Fruit fly (Drosophila melanogaster) whole organism, embryonic: ENCODE measurements around the gene dmGlut.

Experiments used
- Atf6 ChIP-seq: fragments of 200-800 bp; sonication (Bioruptor generic); IDR thresholded peaks from 2 replicates; pipeline ENCODE4 v1.3.6; 2022; ENCODE audit warnings: missing biosample characterization, missing genetic modification characterization
- Bteb2 ChIP-seq: fragments of 200-800 bp; sonication (Bioruptor generic); optimal IDR thresholded peaks from 2 replicates; lab custom pipeline; 2016; ENCODE audit warnings: missing biosample characterization, missing genetic modification characterization
- CG10267 ChIP-seq: fragments of 200-800 bp; sonication (Bioruptor generic); optimal IDR thresholded peaks from 2 replicates; lab custom pipeline; 2018; ENCODE audit warnings: missing biosample characterization, mild to moderate bottlenecking, missing genetic modification characterization, moderate library complexity
- CG10979 ChIP-seq: fragments of 200-800 bp; sonication (Bioruptor generic); optimal IDR thresholded peaks from 2 replicates; lab custom pipeline; 2018; ENCODE audit warnings: missing biosample characterization, mild to moderate bottlenecking, missing genetic modification characterization, moderate library complexity
- CG11093 ChIP-seq: fragments of 200-800 bp; sonication (Bioruptor generic); IDR thresholded peaks from 3 replicates; pipeline ENCODE4 v1.3.6; 2022; ENCODE audit warnings: missing biosample characterization, missing genetic modification characterization
- CG12744 ChIP-seq: fragments of 200-800 bp; sonication (Bioruptor generic); optimal IDR thresholded peaks from 2 replicates; lab custom pipeline; 2016; ENCODE audit warnings: missing biosample characterization, missing genetic modification characterization
- CG13424 ChIP-seq: fragments of 200-800 bp; sonication (Bioruptor generic); optimal IDR thresholded peaks from 2 replicates; lab custom pipeline; 2019; ENCODE audit warnings: missing biosample characterization, mild to moderate bottlenecking, missing genetic modification characterization, moderate library complexity
- CG13775 ChIP-seq: fragments of 200-800 bp; sonication (Bioruptor generic); optimal IDR thresholded peaks from 3 replicates; lab custom pipeline; 2017; ENCODE audit warnings: missing biosample characterization, mild to moderate bottlenecking, missing genetic modification characterization
- CG15269 ChIP-seq: fragments of 200-800 bp; sonication (Bioruptor generic); optimal IDR thresholded peaks from 2 replicates; lab custom pipeline; 2018; ENCODE audit warnings: missing biosample characterization, mild to moderate bottlenecking, missing genetic modification characterization, moderate library complexity
- CG1529 ChIP-seq: fragments of 200-800 bp; sonication (Bioruptor generic); optimal IDR thresholded peaks from 3 replicates; lab custom pipeline; 2018; ENCODE audit warnings: missing biosample characterization, missing genetic modification characterization
- CG1832 ChIP-seq: fragments of 200-800 bp; sonication (Bioruptor generic); optimal IDR thresholded peaks from 2 replicates; lab custom pipeline; 2017; ENCODE audit warnings: missing biosample characterization, mild to moderate bottlenecking, missing genetic modification characterization, inconsistent platforms
- CG2678 ChIP-seq: fragments of 200-800 bp; sonication (Bioruptor generic); optimal IDR thresholded peaks from 3 replicates; lab custom pipeline; 2019; ENCODE audit warnings: missing biosample characterization, mild to moderate bottlenecking, missing genetic modification characterization, moderate library complexity
- CG30431 ChIP-seq: fragments of 200-800 bp; sonication (Bioruptor generic); optimal IDR thresholded peaks from 2 replicates; lab custom pipeline; 2017; ENCODE audit warnings: missing biosample characterization, missing genetic modification characterization
- CG3065 ChIP-seq: fragments of 200-800 bp; sonication (Bioruptor generic); optimal IDR thresholded peaks from 2 replicates; lab custom pipeline; 2016; ENCODE audit warnings: missing biosample characterization, missing genetic modification characterization
- CG32767 ChIP-seq: fragments of 200-800 bp; sonication (Bioruptor generic); IDR thresholded peaks from 2 replicates; pipeline ENCODE4 v1.3.6; 2022; ENCODE audit warnings: missing biosample characterization, missing genetic modification characterization
- CG3995 ChIP-seq: fragments of 200-800 bp; sonication (Bioruptor generic); optimal IDR thresholded peaks from 3 replicates; lab custom pipeline; 2016; ENCODE audit warnings: missing biosample characterization, missing genetic modification characterization
- CG4360 ChIP-seq: fragments of 200-800 bp; sonication (Bioruptor generic); IDR thresholded peaks from 2 replicates; pipeline ENCODE4 v1.3.6; 2022; ENCODE audit warnings: missing biosample characterization, missing genetic modification characterization
- CG4617 ChIP-seq: fragments of 200-800 bp; sonication (Bioruptor generic); optimal IDR thresholded peaks from 3 replicates; lab custom pipeline; 2016; ENCODE audit warnings: missing biosample characterization, missing genetic modification characterization, borderline replicate concordance
- CG6254 ChIP-seq: fragments of 200-800 bp; sonication (Bioruptor generic); optimal IDR thresholded peaks from 3 replicates; lab custom pipeline; 2017; ENCODE audit warnings: mild to moderate bottlenecking, missing biosample characterization, missing genetic modification reagents, missing genetic modification characterization
- CG9609 ChIP-seq: fragments of 200-800 bp; sonication (Bioruptor generic); optimal IDR thresholded peaks from 3 replicates; lab custom pipeline; 2016; ENCODE audit warnings: missing biosample characterization, missing genetic modification characterization
- CHES-1-like ChIP-seq: fragments of 200-800 bp; sonication (Bioruptor generic); optimal IDR thresholded peaks from 2 replicates; lab custom pipeline; 2016; ENCODE audit warnings: missing biosample characterization, missing genetic modification characterization
- CkIIα-i1 ChIP-seq: fragments of 200-800 bp; sonication (Bioruptor generic); IDR thresholded peaks from 2 replicates; pipeline ENCODE4 v1.3.6; 2022; ENCODE audit warnings: missing biosample characterization, missing genetic modification characterization
- D ChIP-seq, 2 experiments: fragments of 200-800 bp in 1 of 2; fragments of >200 bp in 1 of 2; sonication (Bioruptor generic) in 1 of 2; optimal IDR thresholded peaks; 2 replicates in 1 of 2; 3 replicates in 1 of 2; lab custom pipeline; 2017; ENCODE audit warnings: mild to moderate bottlenecking in 1 of 2, missing biosample characterization in 1 of 2, missing genetic modification characterization in 1 of 2, missing genetic modification reagents in 1 of 2
- H2.0 ChIP-seq: fragments of 200-800 bp; sonication (Bioruptor generic); IDR thresholded peaks from 2 replicates; pipeline ENCODE4 v1.3.6; 2022; ENCODE audit warnings: missing biosample characterization, missing genetic modification characterization
- NK7.1 ChIP-seq: fragments of 200-800 bp; sonication (Bioruptor generic); optimal IDR thresholded peaks from 3 replicates; lab custom pipeline; 2016; ENCODE audit warnings: missing biosample characterization, missing genetic modification characterization
- Nf-YC ChIP-seq: fragments of 200-800 bp; optimal IDR thresholded peaks from 3 replicates; lab custom pipeline; 2019; ENCODE audit warnings: missing biosample characterization, mild to moderate bottlenecking, missing genetic modification characterization, moderate library complexity
- NfI ChIP-seq: fragments of 200-800 bp; sonication (Bioruptor generic); optimal IDR thresholded peaks from 3 replicates; lab custom pipeline; 2018; ENCODE audit warnings: missing biosample characterization, mild to moderate bottlenecking, missing genetic modification characterization, moderate library complexity
- Vsx1 ChIP-seq: fragments of 200-800 bp; sonication (Bioruptor generic); optimal IDR thresholded peaks from 2 replicates; lab custom pipeline; 2017; ENCODE audit warnings: missing biosample characterization, mild to moderate bottlenecking, missing genetic modification characterization, missing genetic modification reagents
- al ChIP-seq: fragments of 200-800 bp; sonication (Bioruptor generic); IDR thresholded peaks from 2 replicates; pipeline ENCODE4 v1.3.6; 2022; ENCODE audit warnings: missing biosample characterization, missing genetic modification characterization
- bigmax ChIP-seq: fragments of 200-800 bp; sonication (Bioruptor generic); optimal IDR thresholded peaks from 2 replicates; lab custom pipeline; 2018; ENCODE audit warnings: missing biosample characterization, mild to moderate bottlenecking, missing genetic modification characterization
- disco-r ChIP-seq: fragments of 200-800 bp; sonication (Bioruptor generic); optimal IDR thresholded peaks from 2 replicates; lab custom pipeline; 2016; ENCODE audit warnings: missing biosample characterization, missing genetic modification characterization
- ems ChIP-seq: fragments of 200-800 bp; sonication (Bioruptor generic); optimal IDR thresholded peaks from 3 replicates; lab custom pipeline; 2016; ENCODE audit warnings: missing biosample characterization, missing genetic modification characterization
- fd64A ChIP-seq: fragments of 200-800 bp; sonication (Bioruptor generic); optimal IDR thresholded peaks from 3 replicates; lab custom pipeline; 2018; ENCODE audit warnings: missing biosample characterization, mild to moderate bottlenecking, missing genetic modification characterization
- ftz-f1 ChIP-seq: fragments of 200-800 bp; sonication (Bioruptor generic); optimal IDR thresholded peaks from 2 replicates; lab custom pipeline; 2016; ENCODE audit warnings: missing biosample characterization, missing genetic modification characterization
- gcm2 ChIP-seq: fragments of 200-800 bp; sonication (Bioruptor generic); optimal IDR thresholded peaks from 2 replicates; lab custom pipeline; 2016; ENCODE audit warnings: missing biosample characterization, missing genetic modification characterization
- gsb ChIP-seq: fragments of 200-800 bp; sonication (Bioruptor generic); IDR thresholded peaks from 2 replicates; pipeline ENCODE4 v1.3.6; 2022; ENCODE audit warnings: missing biosample characterization, missing genetic modification characterization
- gt ChIP-seq: fragments of 200-800 bp; sonication (Bioruptor generic); IDR thresholded peaks from 2 replicates; pipeline ENCODE4 v1.3.6; 2022; ENCODE audit warnings: missing biosample characterization, missing genetic modification characterization
- inv ChIP-seq: fragments of 200-800 bp; sonication (Bioruptor generic); IDR thresholded peaks from 2 replicates; pipeline ENCODE4 v1.3.6; 2022; ENCODE audit warnings: missing biosample characterization, missing genetic modification characterization; ENCODE audit not compliant: partially characterized antibody
- klu ChIP-seq: fragments of 200-800 bp; sonication (Bioruptor generic); IDR thresholded peaks from 2 replicates; pipeline ENCODE4 v1.3.6; 2022; ENCODE audit warnings: missing biosample characterization, missing genetic modification characterization
- p53 ChIP-seq: fragments of 200-800 bp; sonication (Bioruptor generic); optimal IDR thresholded peaks from 2 replicates; lab custom pipeline; 2016; ENCODE audit warnings: missing biosample characterization, missing genetic modification characterization
- peb ChIP-seq: fragments of 200-800 bp; sonication (Bioruptor generic); IDR thresholded peaks from 2 replicates; pipeline ENCODE4 v1.3.6; 2022; ENCODE audit warnings: missing biosample characterization, missing genetic modification characterization
- prd ChIP-seq, 3 experiments: fragments of >200 bp in 2 of 3; fragments of 200-800 bp in 1 of 3; sonication (Bioruptor generic) in 1 of 3; optimal IDR thresholded peaks in 2 of 3; IDR thresholded peaks in 1 of 3; 2 replicates in 2 of 3; 3 replicates in 1 of 3; pipeline versions ENCODE4 v1.3.6 to Lab custom; 2017 to 2022; ENCODE audit warnings: missing biosample characterization in 1 of 3, missing genetic modification characterization in 1 of 3
- repo ChIP-seq: fragments of 200-800 bp; sonication (Bioruptor generic); optimal IDR thresholded peaks from 2 replicates; lab custom pipeline; 2016; ENCODE audit warnings: missing biosample characterization, missing genetic modification characterization
- sc ChIP-seq, 3 experiments: fragments of >200 bp in 2 of 3; fragments of 200-800 bp in 1 of 3; sonication (Bioruptor generic) in 1 of 3; optimal IDR thresholded peaks; 2 replicates in 2 of 3; 3 replicates in 1 of 3; lab custom pipeline; 2017; ENCODE audit warnings: mild to moderate bottlenecking in 1 of 3, missing biosample characterization in 1 of 3, missing genetic modification characterization in 1 of 3, missing genetic modification reagents in 1 of 3
- schlank ChIP-seq: fragments of 200-800 bp; sonication (Bioruptor generic); optimal IDR thresholded peaks from 2 replicates; lab custom pipeline; 2018; ENCODE audit warnings: missing biosample characterization, mild to moderate bottlenecking, missing genetic modification characterization
- sd ChIP-seq: fragments of 200-800 bp; sonication (Bioruptor generic); optimal IDR thresholded peaks from 3 replicates; lab custom pipeline; 2018; ENCODE audit warnings: missing biosample characterization, mild to moderate bottlenecking, missing genetic modification characterization, moderate library complexity
- stwl ChIP-seq: fragments of 200-800 bp; sonication (Bioruptor generic); optimal IDR thresholded peaks from 3 replicates; lab custom pipeline; 2018; ENCODE audit warnings: missing biosample characterization, mild to moderate bottlenecking, missing genetic modification characterization, moderate library complexity
- vfl ChIP-seq: fragments of 200-800 bp; sonication (Bioruptor generic); optimal IDR thresholded peaks from 2 replicates; lab custom pipeline; 2016; ENCODE audit warnings: missing biosample characterization, missing genetic modification characterization
- vnd ChIP-seq: fragments of 200-800 bp; sonication (Bioruptor generic); IDR thresholded peaks from 3 replicates; pipeline ENCODE4 v1.3.6; 2022; ENCODE audit warnings: missing biosample characterization, missing genetic modification characterization; ENCODE audit not compliant: partially characterized antibody
- vvl ChIP-seq: fragments of 200-800 bp; sonication (Bioruptor generic); IDR thresholded peaks from 2 replicates; pipeline ENCODE4 v1.3.6; 2022; ENCODE audit warnings: missing biosample characterization, missing genetic modification characterization

Gene dmGlut

dm6 chr2L:11989729-11990128 is 37.5 kb upstream of the dmGlut start, which contains the start of the genes zuc and dgt2 (continued):
- TF ChIP-seq vfl (GFP tag; lab: Kevin White, UChicago): no peak
- TF ChIP-seq disco-r (GFP tag; lab: Kevin White, UChicago): no peak
- no peak for TF ChIP-seq klu (GFP tag; lab: Robert Waterston, UW)
- TF ChIP-seq gsb: no peak
- TF ChIP-seq H2.0 (GFP tag; lab: Robert Waterston, UW): no peak
- TF ChIP-seq CG13775 (GFP tag; lab: Kevin White, UChicago): no peak
- TF ChIP-seq CG13424 (tag; lab: Kevin White, UChicago): no peak
- 0 out of 3 replicates have a peak, but pooled peaks have one; percentile 29 for TF ChIP-seq vnd
- no peak for TF ChIP-seq fd64A
- TF ChIP-seq bigmax (GFP tag; lab: Kevin White, UChicago): no peak
- TF ChIP-seq CHES-1-like (GFP tag; lab: Kevin White, UChicago): no peak
- TF ChIP-seq stwl (tag; lab: Kevin White, UChicago): peak; percentile 86
- TF ChIP-seq CG9609 (GFP tag; lab: Kevin White, UChicago): no peak
- TF ChIP-seq sc (optimal IDR thresholded peaks at IDR 0.05; lab: Kevin White, UChicago): no peak
- TF ChIP-seq sc (GFP tag; optimal IDR thresholded peaks at IDR 0.05; lab: Kevin White, UChicago): no peak
- no peak for TF ChIP-seq p53 (GFP tag; lab: Kevin White, UChicago)
- TF ChIP-seq inv (GFP tag; lab: Robert Waterston, UW): no peak
- no peak for TF ChIP-seq Bteb2
- no peak for TF ChIP-seq schlank (tag; lab: Kevin White, UChicago)
- TF ChIP-seq NfI (GFP tag; lab: Kevin White, UChicago): no peak
- TF ChIP-seq CG30431 (GFP tag; lab: Kevin White, UChicago): no peak
- no peak for TF ChIP-seq CkIIα-i1 (GFP tag; lab: Robert Waterston, UW)
- TF ChIP-seq vvl: peak; percentile 22; the same call in 1 of the 2 replicates
- TF ChIP-seq CG11093 (GFP tag; lab: Robert Waterston, UW): no peak
- TF ChIP-seq CG1529 (GFP tag; lab: Kevin White, UChicago): no peak
- TF ChIP-seq Atf6 (GFP tag; lab: Robert Waterston, UW): no peak
- no peak for TF ChIP-seq gt (GFP tag; lab: Robert Waterston, UW)
- TF ChIP-seq CG10267 (tag; lab: Kevin White, UChicago): no peak
- no peak for TF ChIP-seq CG4360 (GFP tag; lab: Robert Waterston, UW)
- no peak for TF ChIP-seq CG3065 (GFP tag; lab: Kevin White, UChicago)
- TF ChIP-seq sd: no peak
- TF ChIP-seq CG4617: peak; percentile 76
- TF ChIP-seq CG3995 (GFP tag; lab: Kevin White, UChicago): peak; percentile 10
- TF ChIP-seq CG1832 (GFP tag; lab: Kevin White, UChicago): no peak
- no peak for TF ChIP-seq Vsx1
- no peak for TF ChIP-seq al
- TF ChIP-seq CG15269 (tag; lab: Kevin White, UChicago): no peak
- no peak for TF ChIP-seq CG6254 (GFP tag; lab: Kevin White, UChicago)
- TF ChIP-seq repo (GFP tag; lab: Kevin White, UChicago): no peak
- TF ChIP-seq D (optimal IDR thresholded peaks at IDR 0.05; lab: Kevin White, UChicago): no peak
- TF ChIP-seq D (GFP tag; optimal IDR thresholded peaks at IDR 0.05; lab: Kevin White, UChicago): no peak
- no peak for TF ChIP-seq CG32767
- TF ChIP-seq Nf-YC: no peak
- no peak for TF ChIP-seq CG12744 (GFP tag; lab: Kevin White, UChicago)
- TF ChIP-seq ftz-f1 (GFP tag; lab: Kevin White, UChicago): no peak
- no peak for TF ChIP-seq ems (GFP tag; lab: Kevin White, UChicago)
- TF ChIP-seq peb: no peak
- TF ChIP-seq gcm2: no peak
- TF ChIP-seq CG2678 (tag; lab: Kevin White, UChicago): no peak
- no peak for TF ChIP-seq NK7.1 (GFP tag; lab: Kevin White, UChicago)
- no peak for TF ChIP-seq CG10979
- no peak for TF ChIP-seq prd (optimal IDR thresholded peaks at IDR 0.05; lab: Kevin White, UChicago)
- TF ChIP-seq prd (GFP tag; IDR thresholded peaks at IDR 0.05; lab: Robert Waterston, UW): no peak
